Fruit fly (Drosophila melanogaster) whole organism, embryonic: ENCODE data around the gene zye.

Experiments used
- Ada2b ChIP-seq: fragments of 200-800 bp; sonication (Bioruptor generic); IDR thresholded peaks from 2 replicates; pipeline ENCODE4 v1.3.6; 2022; ENCODE audit warnings: missing biosample characterization, missing genetic modification characterization
- Atf6 ChIP-seq: fragments of 200-800 bp; sonication (Bioruptor generic); IDR thresholded peaks from 2 replicates; pipeline ENCODE4 v1.3.6; 2022; ENCODE audit warnings: missing biosample characterization, missing genetic modification characterization
- CG10565 ChIP-seq: fragments of 200-800 bp; sonication (Bioruptor generic); optimal IDR thresholded peaks from 3 replicates; lab custom pipeline; 2016; ENCODE audit warnings: missing biosample characterization, mild to moderate bottlenecking, missing genetic modification characterization
- CG11398 ChIP-seq: fragments of 200-800 bp; sonication (Bioruptor generic); optimal IDR thresholded peaks from 2 replicates; lab custom pipeline; 2016; ENCODE audit warnings: missing biosample characterization, missing genetic modification characterization
- CG11560 ChIP-seq: fragments of 200-800 bp; sonication (Bioruptor generic); IDR thresholded peaks from 3 replicates; pipeline ENCODE4 v1.3.6; 2022; ENCODE audit warnings: missing biosample characterization, missing genetic modification characterization
- CG11723 ChIP-seq: fragments of 200-800 bp; sonication (Bioruptor generic); optimal IDR thresholded peaks from 2 replicates; lab custom pipeline; 2017; ENCODE audit warnings: missing biosample characterization, mild to moderate bottlenecking, missing genetic modification characterization
- CG13287 ChIP-seq: fragments of 200-800 bp; sonication (Bioruptor generic); IDR thresholded peaks from 2 replicates; pipeline ENCODE4 v1.3.6; 2022; ENCODE audit warnings: missing biosample characterization, missing genetic modification characterization; ENCODE audit not compliant: partially characterized antibody
- CG14441 ChIP-seq: fragments of 200-800 bp; sonication (Bioruptor generic); IDR thresholded peaks from 2 replicates; pipeline ENCODE4 v1.3.6; 2022; ENCODE audit warnings: missing biosample characterization, missing genetic modification characterization
- CG15269 ChIP-seq: fragments of 200-800 bp; sonication (Bioruptor generic); optimal IDR thresholded peaks from 2 replicates; lab custom pipeline; 2018; ENCODE audit warnings: missing biosample characterization, mild to moderate bottlenecking, missing genetic modification characterization, moderate library complexity
- CG17328 ChIP-seq: fragments of 200-800 bp; sonication (Bioruptor generic); IDR thresholded peaks from 2 replicates; pipeline ENCODE4 v1.3.6; 2022; ENCODE audit warnings: missing biosample characterization, missing genetic modification characterization
- CG17912 ChIP-seq: fragments of 200-800 bp; sonication (Bioruptor generic); optimal IDR thresholded peaks from 2 replicates; lab custom pipeline; 2018; ENCODE audit warnings: missing biosample characterization, mild to moderate bottlenecking, missing genetic modification characterization
- CG2202 ChIP-seq: fragments of 200-800 bp; sonication (Bioruptor generic); optimal IDR thresholded peaks from 2 replicates; lab custom pipeline; 2018; ENCODE audit warnings: missing biosample characterization, mild to moderate bottlenecking, missing genetic modification characterization
- CG2678 ChIP-seq: fragments of 200-800 bp; sonication (Bioruptor generic); optimal IDR thresholded peaks from 3 replicates; lab custom pipeline; 2019; ENCODE audit warnings: missing biosample characterization, mild to moderate bottlenecking, missing genetic modification characterization, moderate library complexity
- CG31224 ChIP-seq: fragments of 200-800 bp; sonication (Bioruptor generic); IDR thresholded peaks from 2 replicates; pipeline ENCODE4 v1.3.6; 2022; ENCODE audit warnings: missing biosample characterization, missing genetic modification characterization
- CG31388 ChIP-seq: fragments of 200-800 bp; sonication (Bioruptor generic); optimal IDR thresholded peaks from 2 replicates; lab custom pipeline; 2016; ENCODE audit warnings: missing biosample characterization, missing genetic modification characterization
- CG3163 ChIP-seq: fragments of 200-800 bp; sonication (Bioruptor generic); optimal IDR thresholded peaks from 3 replicates; lab custom pipeline; 2016; ENCODE audit warnings: missing biosample characterization, missing genetic modification characterization
- CG32772 ChIP-seq: fragments of 200-800 bp; sonication (Bioruptor generic); IDR thresholded peaks from 2 replicates; pipeline ENCODE4 v1.3.6; 2022; ENCODE audit warnings: missing biosample characterization, missing genetic modification characterization
- CG4360 ChIP-seq: fragments of 200-800 bp; sonication (Bioruptor generic); IDR thresholded peaks from 2 replicates; pipeline ENCODE4 v1.3.6; 2022; ENCODE audit warnings: missing biosample characterization, missing genetic modification characterization
- CG43689 ChIP-seq: fragments of 200-800 bp; sonication (Bioruptor generic); IDR thresholded peaks from 2 replicates; pipeline ENCODE4 v1.3.6; 2022; ENCODE audit warnings: missing biosample characterization, missing genetic modification characterization
- CG4730 ChIP-seq: fragments of 200-800 bp; sonication (Bioruptor generic); IDR thresholded peaks from 2 replicates; pipeline ENCODE4 v1.3.6; 2022; ENCODE audit warnings: missing biosample characterization, missing genetic modification characterization
- CG6654 ChIP-seq: fragments of 200-800 bp; sonication (Bioruptor generic); optimal IDR thresholded peaks from 2 replicates; lab custom pipeline; 2017; ENCODE audit warnings: missing biosample characterization, mild to moderate bottlenecking, missing genetic modification characterization
- CG6689 ChIP-seq: fragments of 200-800 bp; sonication (Bioruptor generic); IDR thresholded peaks from 2 replicates; pipeline ENCODE4 v1.3.6; 2022; ENCODE audit warnings: missing biosample characterization, missing genetic modification characterization
- D19B ChIP-seq: fragments of 200-800 bp; sonication (Bioruptor generic); optimal IDR thresholded peaks from 2 replicates; lab custom pipeline; 2017; ENCODE audit warnings: missing biosample characterization, mild to moderate bottlenecking, missing genetic modification characterization
- Dbx ChIP-seq: fragments of 200-800 bp; sonication (Bioruptor generic); IDR thresholded peaks from 3 replicates; pipeline ENCODE4 v1.3.6; 2022; ENCODE audit warnings: missing biosample characterization, missing genetic modification characterization
- Fer1 ChIP-seq: fragments of 200-800 bp; sonication (Bioruptor generic); optimal IDR thresholded peaks from 2 replicates; lab custom pipeline; 2017; ENCODE audit warnings: missing biosample characterization, mild to moderate bottlenecking, missing genetic modification characterization
- Hand ChIP-seq: fragments of 200-800 bp; sonication (Bioruptor generic); optimal IDR thresholded peaks from 2 replicates; lab custom pipeline; 2017; ENCODE audit warnings: mild to moderate bottlenecking, missing biosample characterization, missing genetic modification reagents, missing genetic modification characterization
- Hmx ChIP-seq: fragments of 200-800 bp; sonication (Bioruptor generic); optimal IDR thresholded peaks from 2 replicates; lab custom pipeline; 2016; ENCODE audit warnings: missing biosample characterization, missing genetic modification characterization
- Hr51 ChIP-seq, 2 experiments: fragments of 200-800 bp; sonication (Bioruptor generic); optimal IDR thresholded peaks; 2 replicates in 1 of 2; 3 replicates in 1 of 2; lab custom pipeline; 2016 to 2018; ENCODE audit warnings: missing biosample characterization in 2 of 2, missing genetic modification characterization in 2 of 2, mild to moderate bottlenecking in 1 of 2, moderate library complexity in 1 of 2
- Hsf ChIP-seq: fragments of 200-800 bp; sonication (Bioruptor generic); optimal IDR thresholded peaks from 3 replicates; lab custom pipeline; 2016; ENCODE audit warnings: missing biosample characterization, missing genetic modification characterization
- Nf-YB ChIP-seq: fragments of 200-800 bp; sonication (Bioruptor generic); optimal IDR thresholded peaks from 3 replicates; lab custom pipeline; 2019; ENCODE audit warnings: missing biosample characterization, mild to moderate bottlenecking, missing genetic modification characterization, moderate library complexity
- Ssrp ChIP-seq: fragments of 200-800 bp; sonication (Bioruptor generic); optimal IDR thresholded peaks from 2 replicates; lab custom pipeline; 2018; ENCODE audit warnings: missing biosample characterization, mild to moderate bottlenecking, missing genetic modification characterization, moderate library complexity
- Taf1 ChIP-seq: fragments of 200-800 bp; sonication (Bioruptor generic); IDR thresholded peaks from 2 replicates; pipeline ENCODE4 v1.3.6; 2022; ENCODE audit warnings: missing biosample characterization, missing genetic modification characterization
- bowl ChIP-seq: fragments of 200-800 bp; sonication (Bioruptor generic); IDR thresholded peaks from 2 replicates; pipeline ENCODE4 v1.3.6; 2022; ENCODE audit warnings: missing biosample characterization, missing genetic modification characterization
- cas ChIP-seq: fragments of 200-800 bp; sonication (Bioruptor generic); IDR thresholded peaks from 2 replicates; pipeline ENCODE4 v1.3.6; 2022; ENCODE audit warnings: missing biosample characterization, missing genetic modification characterization
- crp ChIP-seq, 2 experiments: fragments of 200-800 bp; sonication (Bioruptor generic); optimal IDR thresholded peaks; 2 replicates in 1 of 2; 3 replicates in 1 of 2; lab custom pipeline; 2017; ENCODE audit warnings: missing biosample characterization in 2 of 2, missing genetic modification characterization in 2 of 2, mild to moderate bottlenecking in 1 of 2, moderate library complexity in 1 of 2
- dan ChIP-seq: fragments of 200-800 bp; sonication (Bioruptor generic); IDR thresholded peaks from 2 replicates; pipeline ENCODE4 v1.3.6; 2022; ENCODE audit warnings: missing biosample characterization, missing genetic modification characterization
- eve ChIP-seq, 2 experiments: fragments of >200 bp; optimal IDR thresholded peaks; 2 replicates each; lab custom pipeline; 2017; ENCODE audit warnings: missing biosample characterization in 2 of 2, missing genetic modification characterization in 2 of 2
- lola ChIP-seq, 3 experiments: fragments of >200 bp in 2 of 3; fragments of 200-800 bp in 1 of 3; sonication (Bioruptor generic) in 1 of 3; optimal IDR thresholded peaks; 2 replicates each; lab custom pipeline; 2017 to 2019; ENCODE audit warnings: missing biosample characterization in 3 of 3, missing genetic modification characterization in 3 of 3, mild to moderate bottlenecking in 1 of 3, moderate library complexity in 1 of 3
- maf-S ChIP-seq: fragments of 200-800 bp; sonication (Bioruptor generic); optimal IDR thresholded peaks from 2 replicates; lab custom pipeline; 2016; ENCODE audit warnings: missing biosample characterization, missing genetic modification characterization
- sc ChIP-seq, 3 experiments: fragments of >200 bp in 2 of 3; fragments of 200-800 bp in 1 of 3; sonication (Bioruptor generic) in 1 of 3; optimal IDR thresholded peaks; 2 replicates in 2 of 3; 3 replicates in 1 of 3; lab custom pipeline; 2017; ENCODE audit warnings: mild to moderate bottlenecking in 1 of 3, missing biosample characterization in 1 of 3, missing genetic modification characterization in 1 of 3, missing genetic modification reagents in 1 of 3
- schlank ChIP-seq: fragments of 200-800 bp; sonication (Bioruptor generic); optimal IDR thresholded peaks from 2 replicates; lab custom pipeline; 2018; ENCODE audit warnings: missing biosample characterization, mild to moderate bottlenecking, missing genetic modification characterization
- sens ChIP-seq: fragments of 200-800 bp; sonication (Bioruptor generic); peaks from one replicate; lab custom pipeline; 2016; ENCODE audit warnings: missing biosample characterization, missing genetic modification characterization
- shn ChIP-seq: fragments of 200-800 bp; sonication (Bioruptor generic); optimal IDR thresholded peaks from 3 replicates; lab custom pipeline; 2016; ENCODE audit warnings: missing biosample characterization, missing genetic modification characterization
- sqz ChIP-seq: fragments of 200-800 bp; sonication (Bioruptor generic); optimal IDR thresholded peaks from 3 replicates; lab custom pipeline; 2018; ENCODE audit warnings: missing biosample characterization, mild to moderate bottlenecking, missing genetic modification characterization
- tx ChIP-seq: fragments of 200-800 bp; sonication (Bioruptor generic); optimal IDR thresholded peaks from 2 replicates; lab custom pipeline; 2016; ENCODE audit warnings: missing biosample characterization, missing genetic modification characterization
- zfh1 ChIP-seq: fragments of 200-800 bp; sonication (Bioruptor generic); IDR thresholded peaks from 3 replicates; pipeline ENCODE4 v1.3.6; 2022; ENCODE audit warnings: missing biosample characterization, missing genetic modification characterization
- zfh2 ChIP-seq: fragments of 200-800 bp; sonication (Bioruptor generic); optimal IDR thresholded peaks from 2 replicates; lab custom pipeline; 2016; ENCODE audit warnings: missing biosample characterization, missing genetic modification characterization

zye gene

dm6 chr3L:20398243-20399222 lies 14.9 kb upstream of the zye start (continued):
- TF ChIP-seq CG4730 = peak; percentile 26; the same call in 1 of the 2 replicates
- peak; percentile 61; the same call in 2 of the 3 replicates for TF ChIP-seq Dbx (GFP tag; lab: Robert Waterston, UW)
- peak; percentile 47 for TF ChIP-seq CG6654 (GFP tag; lab: Kevin White, UChicago)
- TF ChIP-seq CG13287 (GFP tag; lab: Robert Waterston, UW) = peak; percentile 18; the same call in 1 of the 2 replicates
- peak; percentile 55 to 92 for TF ChIP-seq Hr51 (GFP tag; optimal IDR thresholded peaks at IDR 0.05; lab: Kevin White, UChicago)
- TF ChIP-seq CG15269 = peak; percentile 92
- peak; percentile 57 for TF ChIP-seq CG2202 (tag; lab: Kevin White, UChicago)
- TF ChIP-seq dan (GFP tag; lab: Robert Waterston, UW) = no peak
- peak; percentile 62 for TF ChIP-seq CG17328 (GFP tag; lab: Robert Waterston, UW)
- peak; percentile 84 for TF ChIP-seq CG6689 (GFP tag; lab: Robert Waterston, UW)
- peak; percentile 86 for TF ChIP-seq Hsf (GFP tag; lab: Kevin White, UChicago)
- TF ChIP-seq CG32772 (GFP tag; lab: Robert Waterston, UW) = peak; percentile 23; the same call in 1 of the 2 replicates
- peak; percentile 75 for TF ChIP-seq tx (GFP tag; lab: Kevin White, UChicago)
- no peak for TF ChIP-seq sc (optimal IDR thresholded peaks at IDR 0.05; lab: Kevin White, UChicago)
- peak; percentile 72 for TF ChIP-seq sc (GFP tag; optimal IDR thresholded peaks at IDR 0.05; lab: Kevin White, UChicago)
- TF ChIP-seq sens (GFP tag; lab: Kevin White, UChicago) = peak; percentile 97
- TF ChIP-seq CG11398 (GFP tag; lab: Kevin White, UChicago) = peak; percentile 23
- peak; percentile 59 for TF ChIP-seq shn
- TF ChIP-seq Hmx = peak; percentile 69
- no peak for TF ChIP-seq CG11560 (tag; lab: Robert Waterston, UW)
- TF ChIP-seq zfh2 = peak; percentile 64
- TF ChIP-seq zfh1 (GFP tag; lab: Robert Waterston, UW) = peak; percentile 64; the same call in 1 of the 3 replicates
- peak in 1 of 2 experiments; percentile 95 for TF ChIP-seq eve (GFP tag; optimal IDR thresholded peaks at IDR 0.05; lab: Kevin White, UChicago)
- peak in 1 of 2 experiments; percentile 50 for TF ChIP-seq crp (GFP tag; optimal IDR thresholded peaks at IDR 0.05; lab: Kevin White, UChicago)
- TF ChIP-seq Fer1 = peak; percentile 85
- peak; percentile 84 for TF ChIP-seq Atf6 (GFP tag; lab: Robert Waterston, UW)
- TF ChIP-seq CG10565 (GFP tag; lab: Kevin White, UChicago) = peak; percentile 29
- TF ChIP-seq Hand = peak; percentile 74
- TF ChIP-seq sqz = peak; percentile 76
- TF ChIP-seq CG31388 = peak; percentile 67
- peak; percentile 23; the same call in 1 of the 2 replicates for TF ChIP-seq Taf1
- TF ChIP-seq Nf-YB (GFP tag; lab: Kevin White, UChicago) = peak; percentile 69
- TF ChIP-seq CG17912 (GFP tag; lab: Kevin White, UChicago) = no peak
- TF ChIP-seq CG3163 (GFP tag; lab: Kevin White, UChicago) = peak; percentile 13
- TF ChIP-seq Ada2b = peak; percentile 72
- 0 out of 2 replicates have a peak, but pooled peaks have one; percentile 24 for TF ChIP-seq CG43689 (GFP tag; lab: Robert Waterston, UW)
- TF ChIP-seq cas (GFP tag; lab: Robert Waterston, UW) = no peak
- TF ChIP-seq CG14441 (GFP tag; lab: Robert Waterston, UW) = peak; percentile 79
- no peak for TF ChIP-seq CG4360 (GFP tag; lab: Robert Waterston, UW)
- peak; percentile 29 for TF ChIP-seq schlank
- peak; percentile 82 for TF ChIP-seq CG11723 (GFP tag; lab: Kevin White, UChicago)
- peak; percentile 66 for TF ChIP-seq maf-S (GFP tag; lab: Kevin White, UChicago)
- peak; percentile 86 for TF ChIP-seq Ssrp (tag; lab: Kevin White, UChicago)
- TF ChIP-seq bowl (GFP tag; lab: Robert Waterston, UW) = 0 out of 2 replicates have a peak, but pooled peaks have one; percentile 13
- peak in 1 of 3 experiments; percentile 81 for TF ChIP-seq lola (GFP tag; optimal IDR thresholded peaks at IDR 0.05; lab: Kevin White, UChicago)
- peak; percentile 60 for TF ChIP-seq CG31224 (GFP tag; lab: Robert Waterston, UW)
- peak; percentile 64 for TF ChIP-seq D19B (GFP tag; lab: Kevin White, UChicago)
- TF ChIP-seq CG2678 (tag; lab: Kevin White, UChicago) = peak; percentile 93
